Fruit fly (Drosophila melanogaster) whole organism, pupa: Measurements from ENCODE around the gene CG31465.

Experiments
- CG10348 ChIP-seq: fragments of 200-800 bp; sonication (Bioruptor generic); IDR thresholded peaks from 2 replicates; pipeline ENCODE4 v1.3.6; 2022; ENCODE audit warnings: missing biosample characterization, missing genetic modification characterization
- CG12605 ChIP-seq: fragments of 200-800 bp; sonication (Bioruptor generic); IDR thresholded peaks from 2 replicates; pipeline ENCODE4 v1.3.6; 2022; ENCODE audit warnings: missing biosample characterization, missing genetic modification characterization
- CG13204 ChIP-seq: fragments of 200-800 bp; sonication (Bioruptor generic); optimal IDR thresholded peaks from 2 replicates; lab custom pipeline; 2018; ENCODE audit warnings: missing biosample characterization, mild to moderate bottlenecking, missing genetic modification characterization, moderate library complexity
- CG14655 ChIP-seq: fragments of 200-800 bp; sonication (Bioruptor generic); optimal IDR thresholded peaks from 3 replicates; lab custom pipeline; 2017; ENCODE audit warnings: mild to moderate bottlenecking, missing biosample characterization, missing genetic modification reagents, missing genetic modification characterization
- CG17806 ChIP-seq: fragments of 200-800 bp; sonication (Bioruptor generic); optimal IDR thresholded peaks from 2 replicates; lab custom pipeline; 2018; ENCODE audit warnings: missing biosample characterization, mild to moderate bottlenecking, missing genetic modification characterization, moderate library complexity
- CG32121 ChIP-seq: fragments of 200-800 bp; sonication (Bioruptor generic); IDR thresholded peaks from 2 replicates; pipeline ENCODE4 v1.3.6; 2022; ENCODE audit warnings: missing biosample characterization, missing genetic modification characterization
- CG34367 ChIP-seq: fragments of 200-800 bp; sonication (Bioruptor generic); optimal IDR thresholded peaks from 2 replicates; lab custom pipeline; 2018; ENCODE audit warnings: missing biosample characterization, mild to moderate bottlenecking, missing genetic modification characterization
- CG4496 ChIP-seq: fragments of 200-800 bp; sonication (Bioruptor generic); IDR thresholded peaks from 3 replicates; pipeline ENCODE4 v1.3.6; 2022; ENCODE audit warnings: missing biosample characterization, missing genetic modification characterization
- CG8159 ChIP-seq: fragments of 200-800 bp; sonication (Bioruptor generic); optimal IDR thresholded peaks from 3 replicates; lab custom pipeline; 2018; ENCODE audit warnings: missing biosample characterization, mild to moderate bottlenecking, missing genetic modification characterization, moderate library complexity
- CG8301 ChIP-seq: fragments of 200-800 bp; sonication (Bioruptor generic); optimal IDR thresholded peaks from 2 replicates; lab custom pipeline; 2018; ENCODE audit warnings: missing biosample characterization, mild to moderate bottlenecking, missing genetic modification characterization
- CG9948 ChIP-seq: fragments of 200-800 bp; sonication (Bioruptor generic); optimal IDR thresholded peaks from 2 replicates; lab custom pipeline; 2018; ENCODE audit warnings: missing biosample characterization, mild to moderate bottlenecking, missing genetic modification characterization, moderate library complexity
- D1 ChIP-seq: fragments of 200-800 bp; sonication (Bioruptor generic); optimal IDR thresholded peaks from 2 replicates; lab custom pipeline; 2018; ENCODE audit warnings: missing biosample characterization, mild to moderate bottlenecking, missing genetic modification characterization, moderate library complexity
- EcR ChIP-seq: fragments of 200-800 bp; sonication (Bioruptor generic); optimal IDR thresholded peaks from 3 replicates; lab custom pipeline; 2019; ENCODE audit warnings: missing biosample characterization, missing genetic modification characterization, mild to moderate bottlenecking, moderate library complexity, missing genetic modification reagents
- Ets98B ChIP-seq: fragments of 200-800 bp; sonication (Bioruptor generic); IDR thresholded peaks from 2 replicates; pipeline ENCODE4 v1.3.6; 2022; ENCODE audit warnings: missing biosample characterization, missing genetic modification characterization
- Pif1A ChIP-seq: fragments of 200-800 bp; sonication (Bioruptor generic); optimal IDR thresholded peaks from 3 replicates; lab custom pipeline; 2016; ENCODE audit warnings: missing biosample characterization, missing genetic modification characterization
- Pif1B ChIP-seq: fragments of 200-800 bp; sonication (Bioruptor generic); optimal IDR thresholded peaks from 3 replicates; lab custom pipeline; 2016; ENCODE audit warnings: missing biosample characterization, missing genetic modification characterization
- Snoo ChIP-seq: fragments of 200-800 bp; sonication (Bioruptor generic); optimal IDR thresholded peaks from 3 replicates; lab custom pipeline; 2017; ENCODE audit warnings: missing biosample characterization, mild to moderate bottlenecking, missing genetic modification characterization, inconsistent platforms
- fd96Ca ChIP-seq: fragments of 200-800 bp; sonication (Bioruptor generic); IDR thresholded peaks from 3 replicates; pipeline ENCODE4 v1.3.6; 2022; ENCODE audit warnings: missing biosample characterization, missing genetic modification characterization
- gl ChIP-seq: fragments of 200-800 bp; sonication (Bioruptor generic); optimal IDR thresholded peaks from 2 replicates; lab custom pipeline; 2018; ENCODE audit warnings: missing biosample characterization, mild to moderate bottlenecking, missing genetic modification characterization
- rn ChIP-seq: fragments of 200-800 bp; sonication (Bioruptor generic); IDR thresholded peaks from 2 replicates; pipeline ENCODE4 v1.3.6; 2022; ENCODE audit warnings: missing biosample characterization, missing genetic modification characterization

The CG31465 gene

DNA sequence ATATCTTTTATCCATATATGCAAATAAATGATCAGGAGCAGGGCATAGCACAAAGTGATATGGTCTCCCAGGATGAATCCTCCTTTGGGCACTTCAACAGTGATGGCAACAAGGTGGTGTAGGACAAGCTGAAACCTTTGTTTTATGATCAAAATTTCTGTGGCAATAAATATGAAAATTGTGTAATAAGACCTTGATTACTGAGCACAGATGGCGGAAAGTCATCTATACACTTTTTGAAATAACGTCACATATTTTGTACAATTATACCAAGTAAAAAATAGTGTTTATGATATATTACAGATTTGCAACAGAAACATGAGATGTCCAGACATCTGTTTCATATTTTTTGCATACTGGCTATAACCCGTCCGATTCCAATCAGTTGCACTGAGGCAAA is at the start of gene CG31465:
Gene CG31465 (plus strand): TSS at position 301 of the 400 bp plus-strand sequence.
- TF ChIP-seq CG12605 (no peak), fd96Ca (GFP tag; lab: Robert Waterston, UW) (no peak), CG8301 (tag; lab: Kevin White, UChicago) (no peak)

DNA sequence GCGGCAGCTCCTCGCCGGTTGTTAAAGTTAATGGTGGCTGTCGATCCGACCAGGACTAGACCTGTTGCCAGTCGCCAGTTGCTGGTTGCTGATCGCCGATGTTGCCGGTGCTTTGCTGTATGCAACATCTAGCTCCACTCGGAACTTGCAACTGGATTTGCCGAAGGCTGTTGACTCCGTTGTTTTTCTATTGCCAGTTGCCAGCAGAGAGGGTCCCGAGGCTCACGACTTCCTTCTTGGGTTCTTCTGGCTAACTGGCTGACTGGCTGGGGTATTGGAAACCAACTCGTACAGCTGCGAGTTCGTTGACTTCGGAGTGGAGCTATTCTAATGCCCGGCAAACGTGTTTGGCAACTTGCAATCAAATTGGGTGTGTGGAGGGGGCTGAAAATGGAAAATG is 49.6 kb upstream of the CG31465 start:
- TF ChIP-seq Ets98B (GFP tag; lab: Robert Waterston, UW), result no peak
- no peak for TF ChIP-seq Snoo (tag; lab: Kevin White, UChicago)
- no peak for TF ChIP-seq CG17806 (tag; lab: Kevin White, UChicago)
- peak; percentile 67 for TF ChIP-seq EcR (GFP tag; lab: Kevin White, UChicago)
- no peak for TF ChIP-seq CG8159 (tag; lab: Kevin White, UChicago)
- no peak for TF ChIP-seq CG4496 (GFP tag; lab: Robert Waterston, UW)
- TF ChIP-seq, all 21 proteins: peak for 1

DNA sequence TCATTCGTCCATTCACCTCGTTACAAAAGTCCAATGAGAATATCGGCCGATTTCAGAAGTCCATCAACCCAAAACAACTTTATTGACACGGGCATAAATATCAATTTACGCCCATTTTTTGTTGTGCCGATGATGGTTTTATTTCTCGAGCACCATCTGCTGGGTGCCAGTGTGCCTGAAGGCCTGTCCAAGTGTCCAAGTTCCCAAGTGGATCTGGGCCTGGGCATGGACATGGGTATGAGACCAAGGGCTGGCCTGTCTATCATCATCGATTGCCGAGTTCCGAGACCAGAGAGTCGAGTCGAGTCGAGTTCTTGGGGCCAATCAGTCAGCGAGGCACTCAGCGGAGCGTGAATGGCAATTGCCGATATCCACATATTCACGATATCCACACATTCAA is 48.4 kb upstream of the CG31465 start, which contains the start of gene Gr93a:
Gene Gr93a (plus strand): TSS at position 301 of the 400 bp plus-strand sequence.
- TF ChIP-seq gl (tag; lab: Kevin White, UChicago) (no peak), EcR (GFP tag; lab: Kevin White, UChicago) (peak; percentile 5)

DNA sequence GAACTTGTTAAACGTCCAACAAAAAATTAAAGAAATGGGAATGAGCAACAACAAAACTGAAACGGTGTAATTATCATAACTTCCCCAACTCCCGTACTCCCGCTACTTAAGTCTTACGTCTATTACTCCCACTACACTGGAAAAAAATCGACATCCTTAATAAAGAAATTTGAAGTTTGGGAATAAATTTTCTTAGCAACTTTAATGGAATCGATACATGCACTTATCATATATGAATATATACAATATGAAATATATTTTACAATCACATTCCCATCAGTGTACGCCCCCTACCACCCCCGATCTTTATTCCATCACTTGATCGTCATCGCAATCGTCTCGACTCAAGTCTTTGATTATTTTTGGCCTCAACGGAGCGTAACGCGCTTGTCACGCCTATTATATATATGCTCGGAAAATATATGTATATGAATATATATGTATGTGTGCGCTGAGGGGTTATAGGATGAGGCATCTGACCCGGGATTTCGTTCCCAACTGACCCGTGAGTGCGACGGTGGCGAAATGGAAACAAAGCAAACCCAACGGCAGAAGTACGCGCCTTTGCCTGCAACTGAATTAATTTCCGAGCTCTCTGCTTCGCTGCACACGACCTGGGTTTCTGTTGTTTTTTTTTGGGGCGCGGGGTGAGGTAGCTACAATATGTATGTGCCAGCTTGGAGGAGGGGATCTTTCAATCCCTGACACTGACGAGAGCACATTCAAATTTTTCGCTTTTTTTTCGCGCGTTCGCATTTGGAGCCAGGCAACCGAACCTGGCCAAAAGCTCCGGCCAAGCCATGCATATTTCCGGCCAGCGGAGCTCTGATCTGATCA is 46.2 kb upstream of the CG31465 start:
- TF ChIP-seq CG32121 (GFP tag; lab: Robert Waterston, UW), result no peak
- TF ChIP-seq fd96Ca (GFP tag; lab: Robert Waterston, UW), result no peak
- TF ChIP-seq CG34367 (tag; lab: Kevin White, UChicago), result peak; percentile 9
- no peak for TF ChIP-seq CG17806 (tag; lab: Kevin White, UChicago)
- peak; percentile 28 for TF ChIP-seq Pif1B (GFP tag; lab: Kevin White, UChicago)
- no peak for TF ChIP-seq CG14655 (GFP tag; lab: Kevin White, UChicago)

DNA sequence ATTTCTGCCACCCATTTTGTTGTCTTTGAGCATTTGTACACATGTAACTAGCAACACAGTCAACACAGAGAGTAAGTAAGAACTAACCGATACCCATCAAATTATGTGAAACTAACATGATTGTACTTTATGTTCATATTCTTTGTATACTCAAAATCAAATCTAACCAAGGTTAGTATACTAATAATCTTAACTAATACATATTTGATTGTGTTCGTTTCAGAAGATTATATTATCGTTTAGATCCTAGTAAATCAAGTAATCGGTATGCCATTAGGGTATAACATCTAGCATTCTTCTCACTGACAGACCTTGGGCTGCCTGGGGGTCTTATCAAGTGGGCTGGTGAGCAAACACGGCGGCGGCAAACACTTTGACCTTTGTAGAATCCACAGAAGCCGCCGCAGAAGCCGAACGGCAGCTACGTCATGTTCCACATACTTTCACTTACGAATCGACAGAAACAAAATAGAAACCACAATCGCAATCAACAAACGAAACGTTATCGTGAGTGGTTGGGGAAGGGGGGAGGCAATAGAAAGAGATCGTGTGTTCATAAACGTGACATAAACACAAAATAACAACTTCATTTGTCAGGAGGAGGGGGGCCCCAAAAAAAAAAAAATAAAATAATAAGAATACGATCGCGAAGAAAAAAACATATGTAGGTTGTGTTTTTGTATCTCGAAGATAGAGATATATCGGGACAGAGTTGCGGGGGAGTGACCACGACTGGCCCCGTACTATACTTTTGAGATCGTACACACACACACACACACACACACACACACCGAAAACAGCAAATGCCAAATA is 45.0 kb upstream of the CG31465 start:
- TF ChIP-seq rn (GFP tag; lab: Robert Waterston, UW) (no peak), CG4496 (GFP tag; lab: Robert Waterston, UW) (peak; percentile 50; the same call in 1 of the 3 replicates), CG32121 (GFP tag; lab: Robert Waterston, UW) (no peak), Pif1A (GFP tag; lab: Kevin White, UChicago) (no peak), CG34367 (tag; lab: Kevin White, UChicago) (no peak), CG13204 (GFP tag; lab: Kevin White, UChicago) (no peak)

DNA sequence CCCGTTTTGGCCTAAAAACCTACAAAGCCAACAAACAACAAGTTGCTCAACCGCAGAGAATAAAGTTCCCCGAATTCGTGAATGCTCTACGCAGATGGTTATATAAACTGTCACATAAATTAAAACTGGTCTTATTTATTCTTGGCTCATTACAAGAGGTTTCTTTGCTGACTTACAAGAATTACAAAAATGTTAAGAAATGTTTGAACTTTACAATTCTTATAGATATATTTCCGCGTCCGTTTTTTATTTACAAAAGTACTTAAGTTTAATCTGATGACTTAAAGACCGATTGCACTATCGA is 44.5 kb upstream of the CG31465 start:
- peak; percentile 38; the same call in 2 of the 3 replicates for TF ChIP-seq fd96Ca (GFP tag; lab: Robert Waterston, UW)
- TF ChIP-seq Ets98B (GFP tag; lab: Robert Waterston, UW), result peak; percentile 63
- no peak for TF ChIP-seq Pif1A (GFP tag; lab: Kevin White, UChicago)
- TF ChIP-seq CG8301 (tag; lab: Kevin White, UChicago), result peak; percentile 8

DNA sequence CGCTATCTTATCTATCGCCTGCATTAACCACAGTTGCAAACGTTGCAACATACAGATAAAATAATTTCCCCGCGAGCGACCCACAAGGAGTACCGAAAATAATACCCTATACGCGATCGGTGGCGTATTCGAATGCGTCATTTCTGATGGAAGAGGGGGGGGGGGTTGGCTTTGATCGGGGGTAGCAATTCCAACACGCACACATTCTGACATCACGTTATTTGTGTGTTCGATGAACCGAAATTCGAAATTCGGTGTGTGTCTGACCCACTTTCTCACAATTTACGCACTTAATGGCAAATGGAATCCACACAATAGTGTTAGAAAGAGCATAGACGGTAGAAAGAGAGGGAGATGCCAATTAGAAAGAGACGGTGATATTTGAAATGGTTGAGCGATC is 44.0 kb upstream of the CG31465 start:
- TF ChIP-seq CG9948 (no peak), rn (GFP tag; lab: Robert Waterston, UW) (no peak), CG8159 (tag; lab: Kevin White, UChicago) (no peak), CG8301 (tag; lab: Kevin White, UChicago) (no peak), Ets98B (GFP tag; lab: Robert Waterston, UW) (no peak), CG17806 (tag; lab: Kevin White, UChicago) (no peak), EcR (GFP tag; lab: Kevin White, UChicago) (no peak), fd96Ca (GFP tag; lab: Robert Waterston, UW) (no peak), CG12605 (no peak), CG10348 (GFP tag; lab: Robert Waterston, UW) (no peak), Snoo (tag; lab: Kevin White, UChicago) (no peak), CG34367 (tag; lab: Kevin White, UChicago) (no peak), gl (tag; lab: Kevin White, UChicago) (no peak), D1 (no peak)
